Fruit fly (Drosophila melanogaster): ENCODE measurements around the gene S.

dm6 chr2L:1007840-1008241 lies 69.8 kb downstream of the S start:
- TF ChIP-seq tx (GFP tag; optimal IDR thresholded peaks at IDR 0.05) (no peak), Rfx (GFP tag; IDR thresholded peaks at IDR 0.05) (no peak)
